1 fruit fly cellular context compared by ENCODE assay signal in genomic region chrX:7336121-7336961, dm6.
TF ChIP-seq lines count a peak whose summit lies in the region.

No protein-coding gene starts in this region.

TF ChIP-seq in whole organism, embryonic, 481 proteins besides CTCF, POLR2A, EP300 and RAD21 (continued from another document):
- peak; percentile 68 for TF ChIP-seq Gsc (GFP tag; IDR thresholded peaks at IDR 0.05; lab: Robert Waterston, UW)
- TF ChIP-seq stc (GFP tag; IDR thresholded peaks at IDR 0.05; lab: Robert Waterston, UW) = peak; percentile 88
- no peak for TF ChIP-seq sc (optimal IDR thresholded peaks at IDR 0.05; lab: Kevin White, UChicago)
- TF ChIP-seq sc (GFP tag; optimal IDR thresholded peaks at IDR 0.05; lab: Kevin White, UChicago) = peak; percentile 92
- peak; percentile 63 for TF ChIP-seq fd102C (GFP tag; optimal IDR thresholded peaks at IDR 0.05; lab: Kevin White, UChicago)
- TF ChIP-seq dati (GFP tag; IDR thresholded peaks at IDR 0.05; lab: Robert Waterston, UW) = peak; percentile 72
- no peak for TF ChIP-seq lov (optimal IDR thresholded peaks at IDR 0.05; lab: Kevin White, UChicago)
- peak; percentile 75; the same call in 2 of the 3 replicates for TF ChIP-seq lov (GFP tag; IDR thresholded peaks at IDR 0.05; lab: Robert Waterston, UW)
- TF ChIP-seq sens (GFP tag; lab: Kevin White, UChicago) = peak; percentile 99
- TF ChIP-seq hkb (optimal IDR thresholded peaks at IDR 0.05; lab: Kevin White, UChicago) = no peak
- peak; percentile 90 for TF ChIP-seq hkb (GFP tag; IDR thresholded peaks at IDR 0.05; lab: Robert Waterston, UW)
- peak; percentile 83 for TF ChIP-seq HHEX (GFP tag; optimal IDR thresholded peaks at IDR 0.05; lab: Kevin White, UChicago)
- peak; percentile 86 for TF ChIP-seq crc (GFP tag; optimal IDR thresholded peaks at IDR 0.05; lab: Kevin White, UChicago)
- peak; percentile 91 for TF ChIP-seq CG11695 (GFP tag; IDR thresholded peaks at IDR 0.05; lab: Robert Waterston, UW)
- TF ChIP-seq CG12659 (GFP tag; optimal IDR thresholded peaks at IDR 0.05; lab: Kevin White, UChicago) = peak; percentile 91
